Worm (Caenorhabditis elegans) whole organism, midembryonic: ENCODE data around the gene idi-1.

ENCODE experiments used
- ref-1 ChIP-seq: fragments of 200-800 bp; sonication (Bioruptor generic); conservative IDR thresholded peaks from 2 replicates; pipeline ENCODE4 v1.3.6; 2022; ENCODE audit warnings: missing genetic modification reagents, missing genetic modification characterization, missing compliant biosample characterization
- tab-1 ChIP-seq: fragments of 200-800 bp; sonication (Bioruptor generic); IDR thresholded peaks from 2 replicates; pipeline ENCODE4 v1.3.6; 2022; ENCODE audit warnings: missing genetic modification characterization, missing compliant biosample characterization

DNA sequence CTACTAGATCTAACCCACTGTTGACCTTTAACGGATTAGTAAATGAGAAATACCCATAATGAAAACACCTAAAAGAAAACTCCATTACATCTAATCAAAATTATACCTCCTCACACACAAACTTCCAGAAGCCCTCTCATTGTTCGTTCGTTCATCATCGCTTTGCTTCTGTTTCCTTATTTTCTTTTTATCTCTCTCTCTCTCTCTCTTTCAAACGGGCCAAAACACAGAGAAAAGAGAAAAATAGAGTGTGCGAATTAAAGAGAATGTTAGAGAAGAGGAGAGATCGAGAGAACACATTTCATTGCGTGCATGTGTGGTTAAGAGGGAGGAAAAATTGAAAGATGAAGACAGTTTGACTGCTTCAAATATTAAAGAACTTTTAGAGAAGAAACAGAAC is 32.8 kb downstream of the idi-1 start:
- TF ChIP-seq tab-1 (GFP tag; lab: Robert Waterston, UW) (no peak), ref-1 (GFP tag; lab: Robert Waterston, UW) (no peak)
